Worm (Caenorhabditis elegans) whole organism, L4 larva: ENCODE results near the gene Y46E12A.2.

Experiments
- F26F4.8 ChIP-seq: fragments of 200-800 bp; sonication (Bioruptor generic); conservative IDR thresholded peaks from 2 replicates; pipeline ENCODE4 v1.3.6; 2022; ENCODE audit warnings: missing genetic modification characterization, missing compliant biosample characterization
- R02D3.7 ChIP-seq: fragments of 150-350 bp; sonication (generic microtip); optimal IDR thresholded peaks from 3 replicates; lab custom pipeline; 2014; ENCODE audit warnings: missing biosample characterization, missing genetic modification characterization
- ama-1 ChIP-seq: fragments of 150-350 bp; optimal IDR thresholded peaks from 2 replicates; lab custom pipeline; 2014; ENCODE audit warnings: inconsistent platforms, mixed read lengths
- ctbp-1 ChIP-seq: fragments of 200-800 bp; sonication (Bioruptor generic); IDR thresholded peaks from 2 replicates; pipeline ENCODE4 v1.3.6; 2022; ENCODE audit warnings: missing genetic modification reagents, missing genetic modification characterization, missing compliant biosample characterization
- fkh-10 ChIP-seq: fragments of 150-350 bp; optimal IDR thresholded peaks from 2 replicates; lab custom pipeline; 2014; ENCODE audit warnings: missing biosample characterization, missing genetic modification reagents, missing genetic modification characterization
- hif-1 ChIP-seq, 2 experiments: sonication (generic microtip); optimal IDR thresholded peaks; 2 replicates each; lab custom pipeline; 2016 to 2017; ENCODE audit warnings: missing compliant biosample characterization in 2 of 2, missing genetic modification characterization in 2 of 2, missing genetic modification reagents in 2 of 2, missing genotype in 2 of 2, mild to moderate bottlenecking in 1 of 2
- lin-1 ChIP-seq: fragments of 200-800 bp; sonication (Bioruptor generic); IDR thresholded peaks from 2 replicates; pipeline ENCODE4 v1.3.6; 2022; ENCODE audit warnings: missing genetic modification reagents, missing genetic modification characterization, missing compliant biosample characterization
- lin-13 ChIP-seq: fragments of 150-350 bp; optimal IDR thresholded peaks from 2 replicates; lab custom pipeline; 2014; ENCODE audit warnings: missing biosample characterization, missing genetic modification reagents, missing genetic modification characterization
- mes-2 ChIP-seq: sonication (generic microtip); optimal IDR thresholded peaks from 2 replicates; lab custom pipeline; 2016; ENCODE audit warnings: missing genotype, mild to moderate bottlenecking, missing genetic modification characterization, missing compliant biosample characterization; ENCODE audit not compliant: poor library complexity, severe bottlenecking
- nhr-237 ChIP-seq: sonication (generic microtip); optimal IDR thresholded peaks from 2 replicates; lab custom pipeline; 2017; ENCODE audit warnings: missing biosample characterization, missing genetic modification characterization
- nhr-76 ChIP-seq: fragments of 150-350 bp; optimal IDR thresholded peaks from 2 replicates; lab custom pipeline; 2014; ENCODE audit warnings: missing biosample characterization, missing genetic modification characterization
- snpc-4 ChIP-seq: fragments of 150-350 bp; optimal IDR thresholded peaks from 2 replicates; lab custom pipeline; 2014; ENCODE audit warnings: missing biosample characterization, missing genetic modification characterization
- unc-130 ChIP-seq: sonication (generic microtip); optimal IDR thresholded peaks from 2 replicates; lab custom pipeline; 2016; ENCODE audit warnings: missing genetic modification reagents, missing genetic modification characterization, missing compliant biosample characterization
- unc-62 ChIP-seq, 3 experiments: fragments of 150-350 bp in 1 of 3; sonication (generic microtip); optimal IDR thresholded peaks in 2 of 3; peaks in 1 of 3; 1 replicate in 1 of 3; 2 replicates in 2 of 3; lab custom pipeline; 2014 to 2017; ENCODE audit warnings: missing biosample characterization in 3 of 3, missing genetic modification characterization in 3 of 3, missing genetic modification reagents in 3 of 3, missing genotype in 1 of 3

- TF ChIP-seq F26F4.8, result no peak
- TF ChIP-seq nhr-237 (tag; lab: Kevin White, UChicago), result no peak
- TF ChIP-seq snpc-4 (tag; lab: Kevin White, UChicago), result no peak
- no peak for TF ChIP-seq fkh-10 (GFP tag; lab: Kevin White, UChicago)
- no peak for TF ChIP-seq unc-62 (GFP tag; optimal IDR thresholded peaks at IDR 0.05 in 1 of 2; lab: Kevin White, UChicago)
- TF ChIP-seq unc-62 (tag; optimal IDR thresholded peaks at IDR 0.05; lab: Kevin White, UChicago), result no peak
- no peak for TF ChIP-seq lin-13 (GFP tag; lab: Kevin White, UChicago)
- TF ChIP-seq ama-1 (lab: Kevin White, UChicago), result no peak
- TF ChIP-seq mes-2, result no peak
- no peak for TF ChIP-seq hif-1 (tag; optimal IDR thresholded peaks at IDR 0.05; lab: Kevin White, UChicago)
- TF ChIP-seq unc-130 (GFP tag; lab: Kevin White, UChicago), result no peak
- no peak for TF ChIP-seq nhr-76 (tag; lab: Kevin White, UChicago)
- no peak for TF ChIP-seq ctbp-1 (GFP tag; lab: Robert Waterston, UW)
- no peak for TF ChIP-seq lin-1
- no peak for TF ChIP-seq R02D3.7 (tag; lab: Kevin White, UChicago)
Measured at ce11 chrIII:1777969-1778368, 19.2 kb downstream of the Y46E12A.2 start, which contains the start of gene Y39A3CL.4.
